Fruit fly (Drosophila melanogaster) whole organism, embryonic: ENCODE results near the gene Fas2.

Source experiments
- ATbp ChIP-seq: fragments of 200-800 bp; sonication (Bioruptor generic); optimal IDR thresholded peaks from 2 replicates; lab custom pipeline; 2017; ENCODE audit warnings: missing biosample characterization, mild to moderate bottlenecking, missing genetic modification characterization, missing genetic modification reagents
- CG10321 ChIP-seq: fragments of 200-800 bp; sonication (Bioruptor generic); IDR thresholded peaks from 2 replicates; pipeline ENCODE4 v1.3.6; 2022; ENCODE audit warnings: missing biosample characterization, missing genetic modification characterization
- CG10431 ChIP-seq: fragments of 200-800 bp; sonication (Bioruptor generic); optimal IDR thresholded peaks from 3 replicates; lab custom pipeline; 2018; ENCODE audit warnings: missing biosample characterization, mild to moderate bottlenecking, missing genetic modification characterization
- CG10565 ChIP-seq: fragments of 200-800 bp; sonication (Bioruptor generic); optimal IDR thresholded peaks from 3 replicates; lab custom pipeline; 2016; ENCODE audit warnings: missing biosample characterization, mild to moderate bottlenecking, missing genetic modification characterization
- CG12104 ChIP-seq: fragments of 200-800 bp; sonication (Bioruptor generic); optimal IDR thresholded peaks from 3 replicates; lab custom pipeline; 2016; ENCODE audit warnings: missing biosample characterization, missing genetic modification characterization
- CG1233 ChIP-seq: fragments of 200-800 bp; sonication (Bioruptor generic); optimal IDR thresholded peaks from 4 replicates; lab custom pipeline; 2018; ENCODE audit warnings: missing biosample characterization, mild to moderate bottlenecking, missing genetic modification characterization
- CG13123 ChIP-seq: fragments of 200-800 bp; sonication (Bioruptor generic); optimal IDR thresholded peaks from 2 replicates; lab custom pipeline; 2016; ENCODE audit warnings: missing biosample characterization, missing genetic modification characterization
- CG16813 ChIP-seq: fragments of 200-800 bp; sonication (Bioruptor generic); IDR thresholded peaks from 3 replicates; pipeline ENCODE4 v1.3.6; 2022; ENCODE audit warnings: missing biosample characterization, missing genetic modification characterization; ENCODE audit not compliant: partially characterized antibody
- CG17829 ChIP-seq: fragments of 200-800 bp; optimal IDR thresholded peaks from 2 replicates; lab custom pipeline; 2019; ENCODE audit warnings: missing biosample characterization, mild to moderate bottlenecking, missing genetic modification characterization, moderate library complexity
- CG18262 ChIP-seq: fragments of 200-800 bp; optimal IDR thresholded peaks from 3 replicates; lab custom pipeline; 2019; ENCODE audit warnings: missing biosample characterization, mild to moderate bottlenecking, missing genetic modification characterization, moderate library complexity
- CG18764 ChIP-seq: fragments of 200-800 bp; sonication (Bioruptor generic); optimal IDR thresholded peaks from 3 replicates; lab custom pipeline; 2016; ENCODE audit warnings: missing biosample characterization, missing genetic modification characterization
- CG2712 ChIP-seq: fragments of 200-800 bp; optimal IDR thresholded peaks from 3 replicates; lab custom pipeline; 2019; ENCODE audit warnings: missing biosample characterization, mild to moderate bottlenecking, missing genetic modification characterization, moderate library complexity
- CG2889 ChIP-seq: fragments of 200-800 bp; sonication (Bioruptor generic); IDR thresholded peaks from 3 replicates; pipeline ENCODE4 v1.3.6; 2022; ENCODE audit warnings: missing biosample characterization, missing genetic modification characterization
- CG3163 ChIP-seq: fragments of 200-800 bp; sonication (Bioruptor generic); optimal IDR thresholded peaks from 3 replicates; lab custom pipeline; 2016; ENCODE audit warnings: missing biosample characterization, missing genetic modification characterization
- CG32772 ChIP-seq: fragments of 200-800 bp; sonication (Bioruptor generic); IDR thresholded peaks from 2 replicates; pipeline ENCODE4 v1.3.6; 2022; ENCODE audit warnings: missing biosample characterization, missing genetic modification characterization
- CG3407 ChIP-seq: fragments of 200-800 bp; sonication (Bioruptor generic); optimal IDR thresholded peaks from 2 replicates; lab custom pipeline; 2018; ENCODE audit warnings: missing biosample characterization, mild to moderate bottlenecking, missing genetic modification characterization
- CG43689 ChIP-seq: fragments of 200-800 bp; sonication (Bioruptor generic); IDR thresholded peaks from 2 replicates; pipeline ENCODE4 v1.3.6; 2022; ENCODE audit warnings: missing biosample characterization, missing genetic modification characterization
- CG4424 ChIP-seq: fragments of 200-800 bp; sonication (Bioruptor generic); optimal IDR thresholded peaks from 3 replicates; lab custom pipeline; 2016; ENCODE audit warnings: missing biosample characterization, missing genetic modification characterization
- CG5953 ChIP-seq: fragments of 200-800 bp; sonication (Bioruptor generic); IDR thresholded peaks from 2 replicates; pipeline ENCODE4 v1.3.6; 2022; ENCODE audit warnings: missing biosample characterization, missing genetic modification characterization
- CG8290 ChIP-seq, 3 experiments: fragments of 200-800 bp; sonication (Bioruptor generic); optimal IDR thresholded peaks; 2 replicates each; lab custom pipeline; 2016 to 2019; ENCODE audit warnings: missing biosample characterization in 3 of 3, missing genetic modification characterization in 3 of 3, mild to moderate bottlenecking in 2 of 3, moderate library complexity in 1 of 3
- CG8478 ChIP-seq: fragments of >200 bp; optimal IDR thresholded peaks from 2 replicates; lab custom pipeline; 2018
- CG8944 ChIP-seq: fragments of 200-800 bp; sonication (Bioruptor generic); optimal IDR thresholded peaks from 3 replicates; lab custom pipeline; 2016; ENCODE audit warnings: missing biosample characterization, missing genetic modification characterization
- E2f2 ChIP-seq: fragments of 200-800 bp; sonication (Bioruptor generic); IDR thresholded peaks from 2 replicates; pipeline ENCODE4 v1.3.6; 2022; ENCODE audit warnings: missing biosample characterization, missing genetic modification characterization
- Ets97D ChIP-seq: fragments of 200-800 bp; sonication (Bioruptor generic); optimal IDR thresholded peaks from 3 replicates; lab custom pipeline; 2016; ENCODE audit warnings: missing biosample characterization, missing genetic modification characterization
- GATAe ChIP-seq: fragments of 200-800 bp; sonication (Bioruptor generic); conservative IDR thresholded peaks from 2 replicates; pipeline ENCODE4 v1.3.6; 2022; ENCODE audit warnings: missing biosample characterization, missing genetic modification characterization
- Mrtf ChIP-seq: fragments of 200-800 bp; sonication (Bioruptor generic); IDR thresholded peaks from 3 replicates; pipeline ENCODE4 v1.3.6; 2022; ENCODE audit warnings: missing biosample characterization, missing genetic modification characterization
- Neu2 ChIP-seq: fragments of 200-800 bp; sonication (Bioruptor generic); optimal IDR thresholded peaks from 3 replicates; lab custom pipeline; 2016; ENCODE audit warnings: missing biosample characterization, missing genetic modification characterization, borderline replicate concordance
- NfI ChIP-seq: fragments of 200-800 bp; sonication (Bioruptor generic); optimal IDR thresholded peaks from 3 replicates; lab custom pipeline; 2018; ENCODE audit warnings: missing biosample characterization, mild to moderate bottlenecking, missing genetic modification characterization, moderate library complexity
- Oli ChIP-seq: fragments of 200-800 bp; sonication (Bioruptor generic); optimal IDR thresholded peaks from 2 replicates; lab custom pipeline; 2018; ENCODE audit warnings: missing biosample characterization, mild to moderate bottlenecking, missing genetic modification characterization, moderate library complexity
- Sry-β ChIP-seq: fragments of 200-800 bp; sonication (Bioruptor generic); optimal IDR thresholded peaks from 2 replicates; lab custom pipeline; 2018; ENCODE audit warnings: missing biosample characterization, mild to moderate bottlenecking, missing genetic modification characterization, moderate library complexity
- abd-A ChIP-seq: fragments of 200-800 bp; sonication (Bioruptor generic); optimal IDR thresholded peaks from 3 replicates; lab custom pipeline; 2019; ENCODE audit warnings: missing biosample characterization, mild to moderate bottlenecking, missing genetic modification characterization, moderate library complexity
- az2 ChIP-seq: fragments of 200-800 bp; sonication (Bioruptor generic); optimal IDR thresholded peaks from 3 replicates; lab custom pipeline; 2016; ENCODE audit warnings: missing biosample characterization, missing genetic modification characterization
- dm ChIP-seq: fragments of 200-800 bp; sonication (Bioruptor generic); optimal IDR thresholded peaks from 3 replicates; lab custom pipeline; 2016; ENCODE audit warnings: missing biosample characterization, missing genetic modification characterization
- ewg ChIP-seq: fragments of 200-800 bp; sonication (Bioruptor generic); optimal IDR thresholded peaks from 3 replicates; lab custom pipeline; 2017; ENCODE audit warnings: mild to moderate bottlenecking, missing biosample characterization, missing genetic modification reagents, missing genetic modification characterization
- gcm ChIP-seq: fragments of 200-800 bp; sonication (Bioruptor generic); optimal IDR thresholded peaks from 2 replicates; lab custom pipeline; 2019; ENCODE audit warnings: missing biosample characterization, mild to moderate bottlenecking, missing genetic modification characterization, moderate library complexity
- hbn ChIP-seq: fragments of 200-800 bp; sonication (Bioruptor generic); IDR thresholded peaks from 2 replicates; pipeline ENCODE4 v1.3.6; 2022; ENCODE audit warnings: missing biosample characterization, missing genetic modification characterization; ENCODE audit not compliant: partially characterized antibody
- knrl ChIP-seq: fragments of 200-800 bp; sonication (Bioruptor generic); IDR thresholded peaks from 3 replicates; pipeline ENCODE4 v1.3.6; 2022; ENCODE audit warnings: missing biosample characterization, missing genetic modification characterization; ENCODE audit not compliant: partially characterized antibody
- mld ChIP-seq: fragments of 200-800 bp; sonication (Bioruptor generic); IDR thresholded peaks from 3 replicates; pipeline ENCODE4 v1.3.6; 2022; ENCODE audit warnings: missing biosample characterization, missing genetic modification characterization; ENCODE audit not compliant: partially characterized antibody
- nmo ChIP-seq: fragments of 200-800 bp; sonication (Bioruptor generic); optimal IDR thresholded peaks from 2 replicates; lab custom pipeline; 2018; ENCODE audit warnings: missing biosample characterization, mild to moderate bottlenecking, missing genetic modification characterization, moderate library complexity
- nom ChIP-seq: fragments of 200-800 bp; sonication (Bioruptor generic); optimal IDR thresholded peaks from 2 replicates; lab custom pipeline; 2017; ENCODE audit warnings: missing biosample characterization, missing genetic modification characterization, mild to moderate bottlenecking, moderate library complexity, missing genetic modification reagents
- sc ChIP-seq, 3 experiments: fragments of >200 bp in 2 of 3; fragments of 200-800 bp in 1 of 3; sonication (Bioruptor generic) in 1 of 3; optimal IDR thresholded peaks; 2 replicates in 2 of 3; 3 replicates in 1 of 3; lab custom pipeline; 2017; ENCODE audit warnings: mild to moderate bottlenecking in 1 of 3, missing biosample characterization in 1 of 3, missing genetic modification characterization in 1 of 3, missing genetic modification reagents in 1 of 3
- sna ChIP-seq: fragments of 200-800 bp; sonication (Bioruptor generic); IDR thresholded peaks from 2 replicates; pipeline ENCODE4 v1.3.6; 2022; ENCODE audit warnings: missing biosample characterization, missing genetic modification characterization; ENCODE audit not compliant: partially characterized antibody
- sob ChIP-seq: fragments of 200-800 bp; sonication (Bioruptor generic); IDR thresholded peaks from 2 replicates; pipeline ENCODE4 v1.3.6; 2022; ENCODE audit warnings: missing biosample characterization, missing genetic modification characterization
- stc ChIP-seq: fragments of 200-800 bp; sonication (Bioruptor generic); IDR thresholded peaks from 2 replicates; pipeline ENCODE4 v1.3.6; 2022; ENCODE audit warnings: missing biosample characterization, missing genetic modification characterization
- stwl ChIP-seq: fragments of 200-800 bp; sonication (Bioruptor generic); optimal IDR thresholded peaks from 3 replicates; lab custom pipeline; 2018; ENCODE audit warnings: missing biosample characterization, mild to moderate bottlenecking, missing genetic modification characterization, moderate library complexity
- unc-4 ChIP-seq: fragments of 200-800 bp; sonication (Bioruptor generic); IDR thresholded peaks from 2 replicates; pipeline ENCODE4 v1.3.6; 2022; ENCODE audit warnings: missing biosample characterization, missing genetic modification characterization; ENCODE audit not compliant: partially characterized antibody
- usp ChIP-seq: fragments of >200 bp; optimal IDR thresholded peaks from 2 replicates; lab custom pipeline; 2017; ENCODE audit warnings: missing biosample characterization, missing genetic modification characterization

The Fas2 gene

dm6 chrX:4116834-4117736, 88.8 kb downstream of the Fas2 start, which contains the start of the genes tyf and Tip60 (continued):
- TF ChIP-seq CG32772 (peak; percentile 51; the same call in 1 of the 2 replicates), CG12104 (no peak), az2 (GFP tag; lab: Kevin White, UChicago) (no peak), gcm (no peak), abd-A (tag; lab: Kevin White, UChicago) (no peak), stc (GFP tag; lab: Robert Waterston, UW) (no peak), CG13123 (GFP tag; lab: Kevin White, UChicago) (no peak), knrl (GFP tag; lab: Robert Waterston, UW) (peak; percentile 39), CG3163 (no peak), CG2889 (GFP tag; lab: Robert Waterston, UW) (no peak), CG4424 (GFP tag; lab: Kevin White, UChicago) (no peak), Ets97D (GFP tag; lab: Kevin White, UChicago) (peak; percentile 25), Sry-β (GFP tag; lab: Kevin White, UChicago) (peak; percentile 69), CG8478 (peak; percentile 56), sc (optimal IDR thresholded peaks at IDR 0.05; lab: Kevin White, UChicago) (no peak), sc (GFP tag; optimal IDR thresholded peaks at IDR 0.05; lab: Kevin White, UChicago) (no peak), CG2712 (tag; lab: Kevin White, UChicago) (no peak), Neu2 (GFP tag; lab: Kevin White, UChicago) (no peak), CG18262 (tag; lab: Kevin White, UChicago) (no peak), nmo (GFP tag; lab: Kevin White, UChicago) (peak; percentile 19), usp (GFP tag; lab: Kevin White, UChicago) (no peak), hbn (peak; percentile 40; the same call in 1 of the 2 replicates), ATbp (GFP tag; lab: Kevin White, UChicago) (no peak), CG8290 (GFP tag; optimal IDR thresholded peaks at IDR 0.05; lab: Kevin White, UChicago) (no peak), CG8290 (tag; optimal IDR thresholded peaks at IDR 0.05; lab: Kevin White, UChicago) (no peak), CG16813 (GFP tag; lab: Robert Waterston, UW) (peak; percentile 61), Mrtf (no peak), CG5953 (no peak), mld (GFP tag; lab: Robert Waterston, UW) (0 out of 3 replicates have a peak, but pooled peaks have one; percentile 16), CG10565 (GFP tag; lab: Kevin White, UChicago) (no peak), CG18764 (GFP tag; lab: Kevin White, UChicago) (no peak), CG10321 (GFP tag; lab: Robert Waterston, UW) (no peak), E2f2 (peak; percentile 54), sna (GFP tag; lab: Robert Waterston, UW) (0 out of 2 replicates have a peak, but pooled peaks have one; percentile 27), CG3407 (no peak), NfI (peak; percentile 23), nom (GFP tag; lab: Kevin White, UChicago) (no peak), CG43689 (GFP tag; lab: Robert Waterston, UW) (no peak), Oli (tag; lab: Kevin White, UChicago) (no peak), CG1233 (GFP tag; lab: Kevin White, UChicago) (no peak), GATAe (GFP tag; lab: Robert Waterston, UW) (no peak), stwl (peak; percentile 78), unc-4 (GFP tag; lab: Robert Waterston, UW) (peak; percentile 57), CG8944 (no peak), dm (GFP tag; lab: Kevin White, UChicago) (peak; percentile 29), CG17829 (peak; percentile 31), ewg (peak; percentile 29), sob (GFP tag; lab: Robert Waterston, UW) (peak; percentile 41; the same call in 1 of the 2 replicates), CG10431 (GFP tag; lab: Kevin White, UChicago) (peak; percentile 4)
